Fruit fly (Drosophila melanogaster) whole organism, embryonic: ENCODE data around the gene CG6753.

Experiments
- Antp ChIP-seq: fragments of 200-800 bp; sonication (Bioruptor generic); optimal IDR thresholded peaks from 3 replicates; lab custom pipeline; 2016; ENCODE audit warnings: missing biosample characterization, missing genetic modification characterization
- Bdp1 ChIP-seq: fragments of 200-800 bp; sonication (Bioruptor generic); optimal IDR thresholded peaks from 3 replicates; lab custom pipeline; 2016; ENCODE audit warnings: missing biosample characterization, missing genetic modification characterization
- CG10543 ChIP-seq: fragments of 200-800 bp; sonication (Bioruptor generic); optimal IDR thresholded peaks from 3 replicates; lab custom pipeline; 2017; ENCODE audit warnings: missing biosample characterization, mild to moderate bottlenecking, missing genetic modification characterization, moderate library complexity
- CG11560 ChIP-seq: fragments of 200-800 bp; sonication (Bioruptor generic); IDR thresholded peaks from 3 replicates; pipeline ENCODE4 v1.3.6; 2022; ENCODE audit warnings: missing biosample characterization, missing genetic modification characterization
- CG13424 ChIP-seq: fragments of 200-800 bp; sonication (Bioruptor generic); optimal IDR thresholded peaks from 2 replicates; lab custom pipeline; 2019; ENCODE audit warnings: missing biosample characterization, mild to moderate bottlenecking, missing genetic modification characterization, moderate library complexity
- CG15479 ChIP-seq: fragments of 200-800 bp; sonication (Bioruptor generic); optimal IDR thresholded peaks from 3 replicates; lab custom pipeline; 2019; ENCODE audit warnings: missing biosample characterization, mild to moderate bottlenecking, missing genetic modification characterization, moderate library complexity
- CG16815 ChIP-seq: fragments of 200-800 bp; sonication (Bioruptor generic); optimal IDR thresholded peaks from 3 replicates; lab custom pipeline; 2017; ENCODE audit warnings: missing biosample characterization, mild to moderate bottlenecking, missing genetic modification characterization
- CG16863 ChIP-seq: fragments of 200-800 bp; sonication (Bioruptor generic); optimal IDR thresholded peaks from 3 replicates; lab custom pipeline; 2016; ENCODE audit warnings: missing biosample characterization, missing genetic modification characterization
- CG17361 ChIP-seq: fragments of 200-800 bp; sonication (Bioruptor generic); IDR thresholded peaks from 3 replicates; pipeline ENCODE4 v1.3.6; 2022; ENCODE audit warnings: missing biosample characterization, missing genetic modification characterization
- CG18764 ChIP-seq: fragments of 200-800 bp; sonication (Bioruptor generic); optimal IDR thresholded peaks from 3 replicates; lab custom pipeline; 2016; ENCODE audit warnings: missing biosample characterization, missing genetic modification characterization
- CG33213 ChIP-seq: fragments of 200-800 bp; sonication (Bioruptor generic); optimal IDR thresholded peaks from 3 replicates; lab custom pipeline; 2016; ENCODE audit warnings: missing biosample characterization, missing genetic modification characterization
- CG3995 ChIP-seq: fragments of 200-800 bp; sonication (Bioruptor generic); optimal IDR thresholded peaks from 3 replicates; lab custom pipeline; 2016; ENCODE audit warnings: missing biosample characterization, missing genetic modification characterization
- CG7786 ChIP-seq: fragments of 200-800 bp; sonication (Bioruptor generic); optimal IDR thresholded peaks from 2 replicates; lab custom pipeline; 2016; ENCODE audit warnings: missing biosample characterization, missing genetic modification characterization
- CG7839 ChIP-seq: fragments of 200-800 bp; sonication (Bioruptor generic); optimal IDR thresholded peaks from 3 replicates; lab custom pipeline; 2018; ENCODE audit warnings: missing biosample characterization, mild to moderate bottlenecking, missing genetic modification characterization, moderate library complexity
- CG8478 ChIP-seq: fragments of >200 bp; optimal IDR thresholded peaks from 2 replicates; lab custom pipeline; 2018
- Elba2 ChIP-seq: fragments of 200-800 bp; sonication (Bioruptor generic); optimal IDR thresholded peaks from 3 replicates; lab custom pipeline; 2016; ENCODE audit warnings: missing biosample characterization, missing genetic modification characterization
- Fer2 ChIP-seq: fragments of 200-800 bp; sonication (Bioruptor generic); optimal IDR thresholded peaks from 2 replicates; lab custom pipeline; 2018; ENCODE audit warnings: missing biosample characterization, mild to moderate bottlenecking, missing genetic modification characterization, moderate library complexity
- Fer3 ChIP-seq: fragments of 200-800 bp; sonication (Bioruptor generic); optimal IDR thresholded peaks from 2 replicates; lab custom pipeline; 2018; ENCODE audit warnings: missing biosample characterization, mild to moderate bottlenecking, missing genetic modification characterization, moderate library complexity
- NK7.1 ChIP-seq: fragments of 200-800 bp; sonication (Bioruptor generic); optimal IDR thresholded peaks from 3 replicates; lab custom pipeline; 2016; ENCODE audit warnings: missing biosample characterization, missing genetic modification characterization
- PHDP ChIP-seq: fragments of 200-800 bp; sonication (Bioruptor generic); optimal IDR thresholded peaks from 3 replicates; lab custom pipeline; 2018; ENCODE audit warnings: missing biosample characterization, mild to moderate bottlenecking, missing genetic modification characterization, moderate library complexity
- Pdp1 ChIP-seq, 2 experiments: fragments of 200-800 bp; sonication (Bioruptor generic); optimal IDR thresholded peaks; 3 replicates each; lab custom pipeline; 2016; ENCODE audit warnings: missing biosample characterization in 2 of 2, missing genetic modification characterization in 2 of 2, mild to moderate bottlenecking in 1 of 2, moderate library complexity in 1 of 2
- Spps ChIP-seq: fragments of 200-800 bp; sonication (Bioruptor generic); optimal IDR thresholded peaks from 2 replicates; lab custom pipeline; 2018; ENCODE audit warnings: missing biosample characterization, mild to moderate bottlenecking, missing genetic modification characterization
- abd-A ChIP-seq: fragments of 200-800 bp; sonication (Bioruptor generic); optimal IDR thresholded peaks from 3 replicates; lab custom pipeline; 2019; ENCODE audit warnings: missing biosample characterization, mild to moderate bottlenecking, missing genetic modification characterization, moderate library complexity
- cg ChIP-seq: fragments of 200-800 bp; sonication (Bioruptor generic); optimal IDR thresholded peaks from 3 replicates; lab custom pipeline; 2019; ENCODE audit warnings: missing biosample characterization, mild to moderate bottlenecking, missing genetic modification characterization, moderate library complexity
- chn ChIP-seq: fragments of 200-800 bp; sonication (Bioruptor generic); optimal IDR thresholded peaks from 2 replicates; lab custom pipeline; 2016; ENCODE audit warnings: missing biosample characterization, missing genetic modification characterization
- crp ChIP-seq, 2 experiments: fragments of 200-800 bp; sonication (Bioruptor generic); optimal IDR thresholded peaks; 2 replicates in 1 of 2; 3 replicates in 1 of 2; lab custom pipeline; 2017; ENCODE audit warnings: missing biosample characterization in 2 of 2, missing genetic modification characterization in 2 of 2, mild to moderate bottlenecking in 1 of 2, moderate library complexity in 1 of 2
- dm ChIP-seq: fragments of 200-800 bp; sonication (Bioruptor generic); optimal IDR thresholded peaks from 3 replicates; lab custom pipeline; 2016; ENCODE audit warnings: missing biosample characterization, missing genetic modification characterization
- emc ChIP-seq: fragments of 200-800 bp; sonication (Bioruptor generic); optimal IDR thresholded peaks from 2 replicates; lab custom pipeline; 2016; ENCODE audit warnings: missing biosample characterization, missing genetic modification characterization
- gcm ChIP-seq: fragments of 200-800 bp; sonication (Bioruptor generic); optimal IDR thresholded peaks from 2 replicates; lab custom pipeline; 2019; ENCODE audit warnings: missing biosample characterization, mild to moderate bottlenecking, missing genetic modification characterization, moderate library complexity
- gem ChIP-seq: fragments of 200-800 bp; sonication (Bioruptor generic); optimal IDR thresholded peaks from 2 replicates; lab custom pipeline; 2019; ENCODE audit warnings: missing biosample characterization, mild to moderate bottlenecking, missing genetic modification characterization, moderate library complexity
- grn ChIP-seq: fragments of 200-800 bp; sonication (Bioruptor generic); optimal IDR thresholded peaks from 3 replicates; lab custom pipeline; 2017; ENCODE audit warnings: missing biosample characterization, missing genetic modification characterization
- gro ChIP-seq: fragments of 200-800 bp; sonication (Bioruptor generic); optimal IDR thresholded peaks from 2 replicates; lab custom pipeline; 2016; ENCODE audit warnings: missing biosample characterization, missing genetic modification characterization
- gsb-n ChIP-seq: fragments of 200-800 bp; sonication (Bioruptor generic); optimal IDR thresholded peaks from 3 replicates; lab custom pipeline; 2018; ENCODE audit warnings: missing biosample characterization, mild to moderate bottlenecking, missing genetic modification characterization
- gt ChIP-seq: fragments of 200-800 bp; sonication (Bioruptor generic); IDR thresholded peaks from 2 replicates; pipeline ENCODE4 v1.3.6; 2022; ENCODE audit warnings: missing biosample characterization, missing genetic modification characterization
- insv ChIP-seq, 2 experiments: fragments of 200-800 bp; sonication (Bioruptor generic); optimal IDR thresholded peaks; 3 replicates each; lab custom pipeline; 2016 to 2018; ENCODE audit warnings: missing biosample characterization in 2 of 2, missing genetic modification characterization in 2 of 2
- kni ChIP-seq: fragments of 200-800 bp; sonication (Bioruptor generic); optimal IDR thresholded peaks from 3 replicates; lab custom pipeline; 2017; ENCODE audit warnings: mild to moderate bottlenecking, missing biosample characterization, missing genetic modification reagents, missing genetic modification characterization
- p53 ChIP-seq: fragments of 200-800 bp; sonication (Bioruptor generic); optimal IDR thresholded peaks from 2 replicates; lab custom pipeline; 2016; ENCODE audit warnings: missing biosample characterization, missing genetic modification characterization
- phol ChIP-seq: fragments of 200-800 bp; sonication (Bioruptor generic); optimal IDR thresholded peaks from 3 replicates; lab custom pipeline; 2018; ENCODE audit warnings: missing biosample characterization, mild to moderate bottlenecking, missing genetic modification characterization, moderate library complexity
- pros ChIP-seq: fragments of 200-800 bp; sonication (Bioruptor generic); optimal IDR thresholded peaks from 3 replicates; lab custom pipeline; 2019; ENCODE audit warnings: missing biosample characterization, mild to moderate bottlenecking, missing genetic modification characterization, moderate library complexity
- pzg ChIP-seq: fragments of 200-800 bp; sonication (Bioruptor generic); optimal IDR thresholded peaks from 3 replicates; lab custom pipeline; 2018; ENCODE audit warnings: missing biosample characterization, mild to moderate bottlenecking, missing genetic modification characterization, moderate library complexity
- shn ChIP-seq: fragments of 200-800 bp; sonication (Bioruptor generic); optimal IDR thresholded peaks from 3 replicates; lab custom pipeline; 2016; ENCODE audit warnings: missing biosample characterization, missing genetic modification characterization
- sima ChIP-seq: fragments of 200-800 bp; sonication (Bioruptor generic); optimal IDR thresholded peaks from 2 replicates; lab custom pipeline; 2016; ENCODE audit warnings: missing biosample characterization, missing genetic modification characterization
- tll ChIP-seq, 2 experiments: fragments of 200-800 bp in 1 of 2; fragments of >200 bp in 1 of 2; sonication (Bioruptor generic) in 1 of 2; optimal IDR thresholded peaks; 2 replicates each; lab custom pipeline; 2017 to 2019; ENCODE audit warnings: missing biosample characterization in 2 of 2, missing genetic modification characterization in 2 of 2, mild to moderate bottlenecking in 1 of 2, moderate library complexity in 1 of 2
- twi ChIP-seq: fragments of 200-800 bp; optimal IDR thresholded peaks from 2 replicates; lab custom pipeline; 2019; ENCODE audit warnings: missing biosample characterization, mild to moderate bottlenecking, missing genetic modification characterization, moderate library complexity
- unc-4 ChIP-seq: fragments of 200-800 bp; sonication (Bioruptor generic); IDR thresholded peaks from 2 replicates; pipeline ENCODE4 v1.3.6; 2022; ENCODE audit warnings: missing biosample characterization, missing genetic modification characterization; ENCODE audit not compliant: partially characterized antibody
- unpg ChIP-seq: fragments of 200-800 bp; sonication (Bioruptor generic); optimal IDR thresholded peaks from 3 replicates; lab custom pipeline; 2018; ENCODE audit warnings: missing biosample characterization, mild to moderate bottlenecking, missing genetic modification characterization, moderate library complexity
- zen ChIP-seq: fragments of 200-800 bp; sonication (Bioruptor generic); optimal IDR thresholded peaks from 3 replicates; lab custom pipeline; 2018; ENCODE audit warnings: missing biosample characterization, mild to moderate bottlenecking, missing genetic modification characterization, moderate library complexity

The CG6753 gene

DNA sequence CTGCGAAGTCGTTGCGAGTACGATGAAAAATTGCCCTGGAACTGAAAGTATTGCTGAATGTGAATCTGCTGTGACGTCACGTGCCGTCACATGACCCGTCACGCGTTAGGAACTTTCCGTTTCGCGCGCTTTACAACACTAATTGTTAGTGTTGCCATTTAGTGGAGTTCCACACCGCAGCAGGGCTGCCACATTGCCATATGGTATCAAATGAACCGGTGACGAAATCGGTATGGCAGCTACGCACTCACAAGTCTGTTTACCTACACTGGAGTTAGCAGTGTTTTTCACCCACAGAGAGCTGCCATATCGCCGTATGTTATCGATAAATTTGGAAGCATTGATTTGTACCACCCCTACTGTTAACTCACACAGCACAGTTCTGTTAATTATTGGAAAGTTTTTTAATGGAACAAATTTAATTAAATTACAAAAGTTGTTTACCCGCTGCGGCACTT is 14.6 kb downstream of the CG6753 start, which contains the start of the genes Vha55 and Snx3 (continued):
- peak; percentile 81 for TF ChIP-seq emc (GFP tag; lab: Kevin White, UChicago)
- peak; percentile 18 for TF ChIP-seq Fer2
- peak; percentile 72 for TF ChIP-seq chn (GFP tag; lab: Kevin White, UChicago)
- peak; percentile 39 for TF ChIP-seq CG13424 (tag; lab: Kevin White, UChicago)
- peak; percentile 77 for TF ChIP-seq NK7.1 (GFP tag; lab: Kevin White, UChicago)
- TF ChIP-seq Antp (GFP tag; lab: Kevin White, UChicago): peak; percentile 89
- TF ChIP-seq CG16863 (GFP tag; lab: Kevin White, UChicago): peak; percentile 42
- peak; percentile 76 for TF ChIP-seq CG18764 (GFP tag; lab: Kevin White, UChicago)
- peak; percentile 87 for TF ChIP-seq p53
- no peak for TF ChIP-seq CG17361 (GFP tag; lab: Robert Waterston, UW)
- peak; percentile 93 for TF ChIP-seq gro (GFP tag; lab: Kevin White, UChicago)
- peak; percentile 51 for TF ChIP-seq CG16815 (GFP tag; lab: Kevin White, UChicago)
- peak; percentile 46 for TF ChIP-seq unpg (GFP tag; lab: Kevin White, UChicago)
- peak; percentile 82 for TF ChIP-seq CG8478 (lab: Kevin White, UChicago)
- TF ChIP-seq unc-4 (GFP tag; lab: Robert Waterston, UW): no peak
- TF ChIP-seq gsb-n (tag; lab: Kevin White, UChicago): peak; percentile 55
- TF ChIP-seq Spps: peak; percentile 26
- TF ChIP-seq CG7786 (GFP tag; lab: Kevin White, UChicago): peak; percentile 87
- peak; percentile 97 for TF ChIP-seq dm (GFP tag; lab: Kevin White, UChicago)
- TF ChIP-seq gcm (GFP tag; lab: Kevin White, UChicago): no peak
- TF ChIP-seq Bdp1 (GFP tag; lab: Kevin White, UChicago): peak; percentile 75
- TF ChIP-seq zen (tag; lab: Kevin White, UChicago): peak; percentile 58
- TF ChIP-seq sima (GFP tag; lab: Kevin White, UChicago): peak; percentile 36
- peak; percentile 36 for TF ChIP-seq CG7839
- peak; percentile 84 for TF ChIP-seq shn (GFP tag; lab: Kevin White, UChicago)
- TF ChIP-seq kni (GFP tag; lab: Kevin White, UChicago): no peak

dm6 chr3R:12626674-12627382 is 15.5 kb downstream of the CG6753 start:
- TF ChIP-seq grn (GFP tag; lab: Kevin White, UChicago): peak; percentile 81
- TF ChIP-seq insv (GFP tag; optimal IDR thresholded peaks at IDR 0.05; lab: Kevin White, UChicago): peak; percentile 97 to 99
- TF ChIP-seq pros (GFP tag; lab: Kevin White, UChicago): peak; percentile 61
- TF ChIP-seq abd-A (tag; lab: Kevin White, UChicago): peak; percentile 17
- peak in 1 of 2 experiments; percentile 67 for TF ChIP-seq Pdp1 (GFP tag; optimal IDR thresholded peaks at IDR 0.05; lab: Kevin White, UChicago)
- TF ChIP-seq CG10543 (GFP tag; lab: Kevin White, UChicago): peak; percentile 35
- TF ChIP-seq CG33213 (GFP tag; lab: Kevin White, UChicago): no peak
- no peak for TF ChIP-seq CG11560 (tag; lab: Robert Waterston, UW)
- no peak for TF ChIP-seq CG16863 (GFP tag; lab: Kevin White, UChicago)
- TF ChIP-seq gro (GFP tag; lab: Kevin White, UChicago): peak; percentile 11
- TF ChIP-seq kni (GFP tag; lab: Kevin White, UChicago): peak; percentile 46
- TF ChIP-seq Fer3: no peak
- peak; percentile 17 for TF ChIP-seq zen (tag; lab: Kevin White, UChicago)
- peak; percentile 93 for TF ChIP-seq phol
- TF ChIP-seq twi (tag; lab: Kevin White, UChicago): peak; percentile 7
- TF ChIP-seq pzg (GFP tag; lab: Kevin White, UChicago): no peak
- peak; percentile 37 for TF ChIP-seq cg
- no peak for TF ChIP-seq CG3995 (GFP tag; lab: Kevin White, UChicago)
- TF ChIP-seq gem (tag; lab: Kevin White, UChicago): no peak
- no peak for TF ChIP-seq gt (GFP tag; lab: Robert Waterston, UW)
- peak in 1 of 2 experiments; percentile 73 for TF ChIP-seq tll (GFP tag; optimal IDR thresholded peaks at IDR 0.05; lab: Kevin White, UChicago)
- peak in 1 of 2 experiments; percentile 75 for TF ChIP-seq crp (GFP tag; optimal IDR thresholded peaks at IDR 0.05; lab: Kevin White, UChicago)
- TF ChIP-seq PHDP (tag; lab: Kevin White, UChicago): peak; percentile 6
- TF ChIP-seq CG15479 (GFP tag; lab: Kevin White, UChicago): peak; percentile 53
- TF ChIP-seq Elba2: peak; percentile 89
